Fruit fly (Drosophila melanogaster) Kc167 (cell line): Measurements from ENCODE around the gene CG13127.

Experiments used
- Myc ChIP-seq: fragments of >200 bp; optimal IDR thresholded peaks from 2 replicates; lab custom pipeline; 2017; ENCODE audit warnings: missing external identifiers
- Sin3A ChIP-seq: fragments of >200 bp; optimal IDR thresholded peaks from 2 replicates; lab custom pipeline; 2018; ENCODE audit warnings: missing external identifiers
- insv ChIP-seq: fragments of >200 bp; optimal IDR thresholded peaks from 3 replicates; lab custom pipeline; 2018; ENCODE audit warnings: missing external identifiers
- psq ChIP-seq: fragments of >200 bp; optimal IDR thresholded peaks from 2 replicates; lab custom pipeline; 2017; ENCODE audit warnings: missing external identifiers
- ttk ChIP-seq: sonication (Bioruptor generic); optimal IDR thresholded peaks from 2 replicates; lab custom pipeline; 2017; ENCODE audit warnings: missing external identifiers

DNA sequence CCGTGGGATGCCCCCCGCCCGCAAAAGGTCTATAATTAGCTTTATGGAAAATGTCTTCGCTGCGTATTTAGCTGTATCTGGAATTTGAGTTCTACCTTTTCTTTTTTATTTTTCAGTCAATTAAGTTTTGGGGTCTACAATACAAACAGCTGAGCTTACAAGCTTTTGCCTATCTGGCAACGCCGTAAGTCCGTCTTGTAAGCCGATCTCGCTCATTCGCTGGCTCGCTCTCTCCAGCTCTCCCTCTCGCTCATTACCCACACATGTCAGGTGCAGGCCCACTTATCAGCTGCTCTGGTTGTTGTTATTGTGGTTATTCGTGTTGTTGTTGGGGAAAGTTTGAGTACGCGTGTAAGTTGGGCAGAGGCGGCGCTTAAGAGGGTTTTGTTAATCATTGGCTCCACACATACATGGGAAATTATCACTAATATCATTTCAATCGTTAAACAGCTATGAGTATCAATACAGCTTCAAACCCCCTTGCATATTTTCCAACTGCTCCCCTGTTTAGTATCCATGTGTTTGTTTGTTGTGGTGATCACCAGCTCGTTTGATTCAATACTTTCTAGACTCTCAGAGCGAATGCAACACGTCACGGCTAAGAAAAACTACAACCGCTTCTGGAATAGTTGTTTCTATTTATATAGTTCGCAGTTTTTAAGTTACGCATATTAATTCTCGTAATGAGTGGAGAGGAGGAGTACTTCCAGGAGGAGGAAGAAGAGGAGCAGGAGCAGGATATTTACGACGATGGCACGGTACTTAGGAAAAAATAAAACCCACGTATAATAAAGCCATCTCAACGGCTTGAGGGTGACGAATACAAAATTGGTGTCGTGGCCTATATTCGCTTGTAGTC, 16.4 kb upstream of the CG13127 start:
- TF ChIP-seq psq (lab: Kevin White, UChicago) = no peak
- no peak for TF ChIP-seq ttk (lab: Kevin White, UChicago)
- no peak for TF ChIP-seq insv (lab: Kevin White, UChicago)
- TF ChIP-seq Myc (lab: Kevin White, UChicago) = no peak
- TF ChIP-seq Sin3A = no peak
